Fruit fly (Drosophila melanogaster) whole organism, embryonic: ENCODE results near the gene CG12194.

Experiments
- Awh ChIP-seq: fragments of 200-800 bp; sonication (Bioruptor generic); IDR thresholded peaks from 2 replicates; pipeline ENCODE4, ENCODE4 v1.3.6; 2022; ENCODE audit warnings: missing biosample characterization, missing genetic modification characterization
- CG12942 ChIP-seq: fragments of 200-800 bp; sonication (Bioruptor generic); optimal IDR thresholded peaks from 3 replicates; lab custom pipeline; 2016; ENCODE audit warnings: missing biosample characterization, missing genetic modification characterization
- CG13894 ChIP-seq: fragments of 200-800 bp; sonication (Bioruptor generic); optimal IDR thresholded peaks from 3 replicates; lab custom pipeline; 2018; ENCODE audit warnings: missing biosample characterization, mild to moderate bottlenecking, missing genetic modification characterization, moderate library complexity
- CG14860 ChIP-seq: fragments of 200-800 bp; sonication (Bioruptor generic); IDR thresholded peaks from 3 replicates; pipeline ENCODE4 v1.3.6; 2022; ENCODE audit warnings: missing biosample characterization, missing genetic modification characterization; ENCODE audit not compliant: partially characterized antibody
- CG15269 ChIP-seq: fragments of 200-800 bp; sonication (Bioruptor generic); optimal IDR thresholded peaks from 2 replicates; lab custom pipeline; 2018; ENCODE audit warnings: missing biosample characterization, mild to moderate bottlenecking, missing genetic modification characterization, moderate library complexity
- CG15601 ChIP-seq: fragments of 200-800 bp; sonication (Bioruptor generic); optimal IDR thresholded peaks from 3 replicates; lab custom pipeline; 2019; ENCODE audit warnings: missing biosample characterization, mild to moderate bottlenecking, missing genetic modification characterization, moderate library complexity
- CG17328 ChIP-seq: fragments of 200-800 bp; sonication (Bioruptor generic); IDR thresholded peaks from 2 replicates; pipeline ENCODE4 v1.3.6; 2022; ENCODE audit warnings: missing biosample characterization, missing genetic modification characterization
- CG18599 ChIP-seq: fragments of 200-800 bp; sonication (Bioruptor generic); optimal IDR thresholded peaks from 3 replicates; lab custom pipeline; 2017; ENCODE audit warnings: missing biosample characterization, missing genetic modification characterization, mild to moderate bottlenecking, moderate library complexity, missing genetic modification reagents
- CG32767 ChIP-seq: fragments of 200-800 bp; sonication (Bioruptor generic); IDR thresholded peaks from 2 replicates; pipeline ENCODE4 v1.3.6; 2022; ENCODE audit warnings: missing biosample characterization, missing genetic modification characterization
- CG33213 ChIP-seq: fragments of 200-800 bp; sonication (Bioruptor generic); optimal IDR thresholded peaks from 3 replicates; lab custom pipeline; 2016; ENCODE audit warnings: missing biosample characterization, missing genetic modification characterization
- CG6765 ChIP-seq: fragments of 200-800 bp; sonication (Bioruptor generic); optimal IDR thresholded peaks from 3 replicates; lab custom pipeline; 2017; ENCODE audit warnings: missing biosample characterization, mild to moderate bottlenecking, missing genetic modification characterization
- CG6854 ChIP-seq: fragments of 200-800 bp; sonication (Bioruptor generic); optimal IDR thresholded peaks from 3 replicates; lab custom pipeline; 2017; ENCODE audit warnings: missing biosample characterization, mild to moderate bottlenecking, missing genetic modification characterization
- CG7963 ChIP-seq: fragments of 200-800 bp; sonication (Bioruptor generic); IDR thresholded peaks from 3 replicates; pipeline ENCODE4 v1.3.6; 2022; ENCODE audit warnings: missing biosample characterization, missing genetic modification characterization; ENCODE audit not compliant: partially characterized antibody
- CG8290 ChIP-seq, 3 experiments: fragments of 200-800 bp; sonication (Bioruptor generic); optimal IDR thresholded peaks; 2 replicates each; lab custom pipeline; 2016 to 2019; ENCODE audit warnings: missing biosample characterization in 3 of 3, missing genetic modification characterization in 3 of 3, mild to moderate bottlenecking in 2 of 3, moderate library complexity in 1 of 3
- CG8924 ChIP-seq: fragments of 200-800 bp; optimal IDR thresholded peaks from 3 replicates; lab custom pipeline; 2019; ENCODE audit warnings: missing biosample characterization, mild to moderate bottlenecking, missing genetic modification characterization, moderate library complexity
- D19A ChIP-seq: fragments of 200-800 bp; optimal IDR thresholded peaks from 3 replicates; lab custom pipeline; 2019; ENCODE audit warnings: missing biosample characterization, mild to moderate bottlenecking, missing genetic modification characterization, moderate library complexity
- Dad ChIP-seq: fragments of 200-800 bp; sonication (Bioruptor generic); optimal IDR thresholded peaks from 3 replicates; lab custom pipeline; 2016; ENCODE audit warnings: missing biosample characterization, missing genetic modification characterization
- Dp ChIP-seq: fragments of 200-800 bp; sonication (Bioruptor generic); optimal IDR thresholded peaks from 2 replicates; lab custom pipeline; 2018; ENCODE audit warnings: missing biosample characterization, mild to moderate bottlenecking, missing genetic modification characterization, moderate library complexity
- ERR ChIP-seq: fragments of 200-800 bp; sonication (Bioruptor generic); optimal IDR thresholded peaks from 2 replicates; lab custom pipeline; 2016; ENCODE audit warnings: missing biosample characterization, missing genetic modification characterization
- Hmr ChIP-seq: fragments of 200-800 bp; sonication (Bioruptor generic); optimal IDR thresholded peaks from 3 replicates; lab custom pipeline; 2017; ENCODE audit warnings: mild to moderate bottlenecking, missing biosample characterization, missing genetic modification reagents, missing genetic modification characterization
- Hr51 ChIP-seq, 2 experiments: fragments of 200-800 bp; sonication (Bioruptor generic); optimal IDR thresholded peaks; 2 replicates in 1 of 2; 3 replicates in 1 of 2; lab custom pipeline; 2016 to 2018; ENCODE audit warnings: missing biosample characterization in 2 of 2, missing genetic modification characterization in 2 of 2, mild to moderate bottlenecking in 1 of 2, moderate library complexity in 1 of 2
- Jarid2 ChIP-seq: fragments of 200-800 bp; sonication (Bioruptor generic); optimal IDR thresholded peaks from 3 replicates; lab custom pipeline; 2017; ENCODE audit warnings: mild to moderate bottlenecking, missing biosample characterization, missing genetic modification reagents, missing genetic modification characterization
- Kr ChIP-seq: fragments of 200-800 bp; sonication (Bioruptor generic); optimal IDR thresholded peaks from 2 replicates; lab custom pipeline; 2017; ENCODE audit warnings: missing biosample characterization, mild to moderate bottlenecking, missing genetic modification characterization
- MESR4 ChIP-seq: fragments of 200-800 bp; sonication (Bioruptor generic); optimal IDR thresholded peaks from 2 replicates; lab custom pipeline; 2018; ENCODE audit warnings: missing biosample characterization, mild to moderate bottlenecking, missing genetic modification characterization, moderate library complexity
- NC2β ChIP-seq: fragments of 200-800 bp; sonication (Bioruptor generic); optimal IDR thresholded peaks from 2 replicates; lab custom pipeline; 2016; ENCODE audit warnings: missing biosample characterization, missing genetic modification characterization
- NfI ChIP-seq: fragments of 200-800 bp; sonication (Bioruptor generic); optimal IDR thresholded peaks from 3 replicates; lab custom pipeline; 2018; ENCODE audit warnings: missing biosample characterization, mild to moderate bottlenecking, missing genetic modification characterization, moderate library complexity
- Oli ChIP-seq: fragments of 200-800 bp; sonication (Bioruptor generic); optimal IDR thresholded peaks from 2 replicates; lab custom pipeline; 2018; ENCODE audit warnings: missing biosample characterization, mild to moderate bottlenecking, missing genetic modification characterization, moderate library complexity
- Ravus ChIP-seq: fragments of 200-800 bp; sonication (Bioruptor generic); IDR thresholded peaks from 2 replicates; pipeline ENCODE4 v1.3.6; 2022; ENCODE audit warnings: missing biosample characterization, missing genetic modification characterization
- Side ChIP-seq: fragments of 200-800 bp; sonication (Bioruptor generic); optimal IDR thresholded peaks from 2 replicates; lab custom pipeline; 2016; ENCODE audit warnings: missing biosample characterization, missing genetic modification characterization
- Sox102F ChIP-seq: fragments of 200-800 bp; sonication (Bioruptor generic); optimal IDR thresholded peaks from 2 replicates; lab custom pipeline; 2018; ENCODE audit warnings: missing biosample characterization, mild to moderate bottlenecking, missing genetic modification characterization, moderate library complexity
- YL-1 ChIP-seq: fragments of 200-800 bp; sonication (Bioruptor generic); optimal IDR thresholded peaks from 3 replicates; lab custom pipeline; 2017; ENCODE audit warnings: missing biosample characterization, mild to moderate bottlenecking, missing genetic modification characterization
- al ChIP-seq: fragments of 200-800 bp; sonication (Bioruptor generic); IDR thresholded peaks from 2 replicates; pipeline ENCODE4 v1.3.6; 2022; ENCODE audit warnings: missing biosample characterization, missing genetic modification characterization
- bcd ChIP-seq: fragments of 200-800 bp; sonication (Bioruptor generic); optimal IDR thresholded peaks from 2 replicates; lab custom pipeline; 2017; ENCODE audit warnings: missing biosample characterization, mild to moderate bottlenecking, missing genetic modification characterization
- bsh ChIP-seq, 2 experiments: fragments of 200-800 bp; sonication (Bioruptor generic); optimal IDR thresholded peaks; 2 replicates each; lab custom pipeline; 2017 to 2018; ENCODE audit warnings: mild to moderate bottlenecking in 2 of 2, missing biosample characterization in 2 of 2, missing genetic modification characterization in 2 of 2, moderate library complexity in 1 of 2
- gcm ChIP-seq: fragments of 200-800 bp; sonication (Bioruptor generic); optimal IDR thresholded peaks from 2 replicates; lab custom pipeline; 2019; ENCODE audit warnings: missing biosample characterization, mild to moderate bottlenecking, missing genetic modification characterization, moderate library complexity
- gcm2 ChIP-seq: fragments of 200-800 bp; sonication (Bioruptor generic); optimal IDR thresholded peaks from 2 replicates; lab custom pipeline; 2016; ENCODE audit warnings: missing biosample characterization, missing genetic modification characterization
- jigr1 ChIP-seq: fragments of 200-800 bp; sonication (Bioruptor generic); IDR thresholded peaks from 3 replicates; pipeline ENCODE4 v1.3.6; 2022; ENCODE audit warnings: missing biosample characterization, missing genetic modification characterization
- lmd ChIP-seq: fragments of 200-800 bp; sonication (Bioruptor generic); IDR thresholded peaks from 2 replicates; pipeline ENCODE4 v1.3.6; 2022; ENCODE audit warnings: missing biosample characterization, missing genetic modification characterization
- p53 ChIP-seq: fragments of 200-800 bp; sonication (Bioruptor generic); optimal IDR thresholded peaks from 2 replicates; lab custom pipeline; 2016; ENCODE audit warnings: missing biosample characterization, missing genetic modification characterization
- pb ChIP-seq: fragments of 200-800 bp; sonication (Bioruptor generic); optimal IDR thresholded peaks from 3 replicates; lab custom pipeline; 2016; ENCODE audit warnings: missing biosample characterization, missing genetic modification characterization
- row ChIP-seq: fragments of 200-800 bp; sonication (Bioruptor generic); IDR thresholded peaks from 3 replicates; pipeline ENCODE4 v1.3.6; 2022; ENCODE audit warnings: missing biosample characterization, missing genetic modification characterization
- sc ChIP-seq, 3 experiments: fragments of >200 bp in 2 of 3; fragments of 200-800 bp in 1 of 3; sonication (Bioruptor generic) in 1 of 3; optimal IDR thresholded peaks; 2 replicates in 2 of 3; 3 replicates in 1 of 3; lab custom pipeline; 2017; ENCODE audit warnings: mild to moderate bottlenecking in 1 of 3, missing biosample characterization in 1 of 3, missing genetic modification characterization in 1 of 3, missing genetic modification reagents in 1 of 3
- sd ChIP-seq: fragments of 200-800 bp; sonication (Bioruptor generic); optimal IDR thresholded peaks from 3 replicates; lab custom pipeline; 2018; ENCODE audit warnings: missing biosample characterization, mild to moderate bottlenecking, missing genetic modification characterization, moderate library complexity
- stc ChIP-seq: fragments of 200-800 bp; sonication (Bioruptor generic); IDR thresholded peaks from 2 replicates; pipeline ENCODE4 v1.3.6; 2022; ENCODE audit warnings: missing biosample characterization, missing genetic modification characterization
- tup ChIP-seq: fragments of 200-800 bp; sonication (Bioruptor generic); optimal IDR thresholded peaks from 2 replicates; lab custom pipeline; 2016; ENCODE audit warnings: missing biosample characterization, mild to moderate bottlenecking, missing genetic modification characterization, moderate library complexity

The CG12194 gene

DNA sequence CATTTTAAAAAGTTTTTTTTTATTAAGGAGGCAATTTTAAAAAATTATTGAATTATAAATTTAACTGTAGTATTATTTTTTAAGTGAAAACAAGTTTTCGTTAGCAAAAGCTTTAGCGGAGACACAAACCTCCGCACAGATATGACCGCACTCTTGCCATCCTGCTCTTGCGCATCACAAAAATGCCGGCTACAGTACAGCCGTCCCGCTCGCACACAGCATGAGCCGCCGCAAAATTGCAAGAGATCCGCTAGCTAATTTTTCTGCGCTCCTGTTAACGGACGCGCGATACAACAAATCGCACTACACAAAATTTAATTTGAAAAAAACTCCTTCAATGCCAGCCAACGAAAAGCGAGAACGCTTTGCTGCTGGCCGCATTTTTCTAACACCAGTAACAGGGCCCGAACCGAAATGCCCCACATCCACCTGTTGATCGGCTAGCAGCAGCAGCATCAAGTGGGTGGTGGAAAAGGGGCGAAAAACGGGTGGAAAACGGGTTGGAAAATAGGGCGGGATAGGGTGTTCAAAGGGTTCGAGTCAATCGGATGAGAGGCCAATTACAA is 28.0 kb upstream of the CG12194 start (continued):
- TF ChIP-seq Kr (GFP tag; lab: Kevin White, UChicago) (peak; percentile 95), CG15269 (tag; lab: Kevin White, UChicago) (peak; percentile 58), CG6765 (no peak), lmd (GFP tag; lab: Robert Waterston, UW) (no peak; the same call in 1 of the 2 replicates), CG8290 (GFP tag; optimal IDR thresholded peaks at IDR 0.05; lab: Kevin White, UChicago) (peak; percentile 54), CG8290 (tag; optimal IDR thresholded peaks at IDR 0.05; lab: Kevin White, UChicago) (peak; percentile 14 to 76), YL-1 (GFP tag; lab: Kevin White, UChicago) (peak; percentile 59), Jarid2 (GFP tag; lab: Kevin White, UChicago) (peak; percentile 65), CG7963 (GFP tag; lab: Robert Waterston, UW) (0 out of 3 replicates have a peak, but pooled peaks have one; percentile 5), row (peak; percentile 72), p53 (GFP tag; lab: Kevin White, UChicago) (no peak), stc (GFP tag; lab: Robert Waterston, UW) (peak; percentile 27; the same call in 1 of the 2 replicates), NfI (peak; percentile 60), NC2β (GFP tag; lab: Kevin White, UChicago) (no peak), Dp (GFP tag; lab: Kevin White, UChicago) (peak; percentile 48), Oli (tag; lab: Kevin White, UChicago) (peak; percentile 6), MESR4 (no peak), ERR (GFP tag; lab: Kevin White, UChicago) (peak; percentile 16), Awh (GFP tag; lab: Robert Waterston, UW) (no peak), bsh (GFP tag; optimal IDR thresholded peaks at IDR 0.05; lab: Kevin White, UChicago) (peak in 1 of 2 experiments; percentile 55), sc (optimal IDR thresholded peaks at IDR 0.05; lab: Kevin White, UChicago) (no peak), sc (GFP tag; optimal IDR thresholded peaks at IDR 0.05; lab: Kevin White, UChicago) (no peak), CG32767 (peak; percentile 53; the same call in 1 of the 2 replicates), CG17328 (GFP tag; lab: Robert Waterston, UW) (0 out of 2 replicates have a peak, but pooled peaks have one; percentile 27), CG12942 (peak; percentile 1), jigr1 (GFP tag; lab: Robert Waterston, UW) (no peak), CG14860 (GFP tag; lab: Robert Waterston, UW) (peak; percentile 39; the same call in 1 of the 3 replicates), gcm (peak; percentile 69), CG6854 (GFP tag; lab: Kevin White, UChicago) (no peak), tup (GFP tag; lab: Kevin White, UChicago) (peak; percentile 19), al (GFP tag; lab: Robert Waterston, UW) (0 out of 2 replicates have a peak, but pooled peaks have one; percentile 10), D19A (tag; lab: Kevin White, UChicago) (peak; percentile 81), CG33213 (GFP tag; lab: Kevin White, UChicago) (peak; percentile 92), sd (tag; lab: Kevin White, UChicago) (peak; percentile 94), pb (no peak), bcd (GFP tag; lab: Kevin White, UChicago) (peak; percentile 4), CG13894 (tag; lab: Kevin White, UChicago) (peak; percentile 66), Dad (GFP tag; lab: Kevin White, UChicago) (peak; percentile 37), Side (peak; percentile 26), CG8924 (tag; lab: Kevin White, UChicago) (peak; percentile 63), Hmr (GFP tag; lab: Kevin White, UChicago) (peak; percentile 95), CG15601 (peak; percentile 67), CG18599 (GFP tag; lab: Kevin White, UChicago) (peak; percentile 36), Sox102F (GFP tag; lab: Kevin White, UChicago) (peak; percentile 4), Hr51 (GFP tag; optimal IDR thresholded peaks at IDR 0.05; lab: Kevin White, UChicago) (peak; percentile 2 to 62), Ravus (GFP tag; lab: Robert Waterston, UW) (no peak), gcm2 (GFP tag; lab: Kevin White, UChicago) (no peak)
- TF ChIP-seq, all 482 proteins: peak for 222
